Worm (Caenorhabditis elegans) whole organism, young adult: ENCODE results near the gene Y41G9A.5.

Source experiments
- F57A8.1 ChIP-seq: fragments of 200-800 bp; sonication (Bioruptor generic); optimal IDR thresholded peaks from 2 replicates; lab custom pipeline; 2018; ENCODE audit warnings: mild to moderate bottlenecking, missing genetic modification characterization, moderate library complexity, missing compliant biosample characterization
- Y95B8A.8 ChIP-seq: fragments of 200-800 bp; sonication (Bioruptor generic); IDR thresholded peaks from 2 replicates; pipeline ENCODE4 v1.3.6; 2022; ENCODE audit warnings: missing genetic modification reagents, missing genetic modification characterization, missing compliant biosample characterization
- cebp-2 ChIP-seq: fragments of 200-800 bp; sonication (Bioruptor generic); IDR thresholded peaks from 2 replicates; pipeline ENCODE4 v1.3.6; 2022; ENCODE audit warnings: missing genetic modification characterization, missing compliant biosample characterization
- dpff-1 ChIP-seq: sonication (generic microtip); optimal IDR thresholded peaks from 2 replicates; lab custom pipeline; 2017; ENCODE audit warnings: mild to moderate bottlenecking, missing genetic modification characterization, missing compliant biosample characterization
- ets-4 ChIP-seq: fragments of 200-800 bp; sonication (Bioruptor generic); optimal IDR thresholded peaks from 2 replicates; lab custom pipeline; 2018; ENCODE audit warnings: mild to moderate bottlenecking, missing genetic modification characterization, missing compliant biosample characterization
- hlh-26 ChIP-seq: fragments of 200-800 bp; sonication (Bioruptor generic); conservative IDR thresholded peaks from 2 replicates; pipeline ENCODE4 v1.3.6; 2022; ENCODE audit warnings: missing genetic modification reagents, missing genetic modification characterization, missing compliant biosample characterization
- lin-26 ChIP-seq: fragments of 200-800 bp; sonication (Bioruptor generic); IDR thresholded peaks from 2 replicates; pipeline ENCODE4 v1.3.6; 2022; ENCODE audit warnings: missing genetic modification reagents, missing genetic modification characterization, missing compliant biosample characterization
- mes-4 ChIP-seq: sonication (generic microtip); optimal IDR thresholded peaks from 2 replicates; lab custom pipeline; 2016; ENCODE audit warnings: missing genotype, missing genetic modification characterization, missing compliant biosample characterization
- pha-4 ChIP-seq: fragments of 150-350 bp; sonication (generic microtip); optimal IDR thresholded peaks from 2 replicates; lab custom pipeline; 2014; ENCODE audit warnings: missing biosample characterization, missing genetic modification reagents, missing genetic modification characterization
- snpc-4 ChIP-seq, 5 experiments: fragments of 150-350 bp in 1 of 5; sonication (generic microtip) in 4 of 5; optimal IDR thresholded peaks; 2 replicates each; lab custom pipeline; 2014 to 2018; ENCODE audit warnings: missing genetic modification characterization in 5 of 5, missing biosample characterization in 3 of 5, antibody characterized with exemption in 2 of 5, mild to moderate bottlenecking in 2 of 5, missing compliant biosample characterization in 2 of 5, missing genotype in 2 of 5, moderate library complexity in 2 of 5, missing genetic modification reagents in 1 of 5
- xnd-1 ChIP-seq: sonication (generic microtip); optimal IDR thresholded peaks from 2 replicates; lab custom pipeline; 2016; ENCODE audit warnings: missing genotype, missing genetic modification reagents, missing genetic modification characterization, missing compliant biosample characterization

DNA sequence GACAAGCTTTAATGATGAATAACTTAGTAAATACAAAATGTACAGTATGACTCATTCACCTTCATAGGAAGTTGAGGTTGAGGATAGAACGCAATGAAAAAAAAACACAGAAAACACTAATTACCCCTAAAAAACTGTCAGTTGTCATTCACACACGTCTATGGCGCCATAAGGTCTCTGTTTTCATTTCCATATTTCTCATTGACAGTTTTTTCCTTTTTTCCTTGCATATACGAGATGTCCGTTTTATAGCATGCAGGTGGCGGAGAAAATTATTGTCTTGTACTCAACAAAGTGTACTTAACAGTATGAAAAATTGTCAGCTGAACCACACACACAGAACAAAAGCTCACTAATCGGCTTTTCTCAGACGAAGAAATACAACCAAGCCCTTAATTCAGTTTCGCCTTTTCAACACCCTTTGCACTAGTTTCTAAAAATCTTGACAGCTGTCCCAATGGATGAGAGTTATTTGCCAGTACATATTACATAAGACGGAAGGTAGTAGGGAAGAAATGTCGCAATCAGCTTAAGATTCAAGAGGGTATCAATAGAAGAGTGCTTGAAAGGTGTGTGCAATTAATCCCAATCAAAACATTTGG, 23.8 kb upstream of the Y41G9A.5 start:
- TF ChIP-seq cebp-2 (GFP tag; lab: Robert Waterston, UW) (no peak), lin-26 (GFP tag; lab: Robert Waterston, UW) (no peak), hlh-26 (GFP tag; lab: Robert Waterston, UW) (no peak), dpff-1 (tag; lab: Kevin White, UChicago) (no peak), snpc-4 (GFP tag; optimal IDR thresholded peaks at IDR 0.05; lab: Kevin White, UChicago) (no peak), snpc-4 (tag; optimal IDR thresholded peaks at IDR 0.05; lab: Kevin White, UChicago) (no peak), xnd-1 (tag; lab: Kevin White, UChicago) (no peak), mes-4 (tag; lab: Kevin White, UChicago) (no peak), F57A8.1 (GFP tag; lab: Kevin White, UChicago) (no peak), ets-4 (GFP tag; lab: Kevin White, UChicago) (no peak), Y95B8A.8 (GFP tag; lab: Robert Waterston, UW) (no peak), pha-4 (tag; lab: Kevin White, UChicago) (no peak)
